Worm (Caenorhabditis elegans): ENCODE measurements around the gene F22B5.10.

The F22B5.10 gene

ce11 chrII:8444007-8444406 is 23.0 kb upstream of the F22B5.10 start, which contains the start of gene evl-20:
TSS of gene evl-20 (plus strand) at chrII:8444307.
- TF ChIP-seq nhr-10 (tag; optimal IDR thresholded peaks at IDR 0.05) (no peak), nhr-237 (tag; optimal IDR thresholded peaks at IDR 0.05) (no peak), ztf-1 (GFP tag; conservative IDR thresholded peaks at IDR 0.05) (no peak), aly-2 (tag; optimal IDR thresholded peaks at IDR 0.05) (no peak), unc-55 (GFP tag; optimal IDR thresholded peaks at IDR 0.05) (no peak), nhr-23 (tag; optimal IDR thresholded peaks at IDR 0.05) (no peak), lin-39 (tag; optimal IDR thresholded peaks at IDR 0.05) (no peak), mdl-1 (tag; optimal IDR thresholded peaks at IDR 0.05) (no peak), unc-62 (GFP tag; optimal IDR thresholded peaks at IDR 0.05) (no peak), peb-1 (tag; optimal IDR thresholded peaks at IDR 0.05) (no peak), nhr-6 (tag; optimal IDR thresholded peaks at IDR 0.05) (no peak)

ce11 chrII:8446731-8447130 is 20.2 kb upstream of the F22B5.10 start, which contains the start of gene cut-3:
TSS of gene cut-3 (minus strand) at chrII:8446831.
- no peak for TF ChIP-seq nhr-12 (tag; optimal IDR thresholded peaks at IDR 0.05)
- TF ChIP-seq ztf-11 (tag; optimal IDR thresholded peaks at IDR 0.05), result no peak
- TF ChIP-seq gmeb-1 (tag; optimal IDR thresholded peaks at IDR 0.05), result no peak
- no peak for TF ChIP-seq nhr-77 (tag; optimal IDR thresholded peaks at IDR 0.05)
- no peak for TF ChIP-seq alr-1 (tag; optimal IDR thresholded peaks at IDR 0.05)
- no peak for TF ChIP-seq peb-1 (tag; optimal IDR thresholded peaks at IDR 0.05)
- TF ChIP-seq unc-39 (tag; optimal IDR thresholded peaks at IDR 0.05), result no peak
- no peak for TF ChIP-seq sma-9 (GFP tag; optimal IDR thresholded peaks at IDR 0.05)
- TF ChIP-seq sma-9 (tag; optimal IDR thresholded peaks at IDR 0.05), result no peak
- TF ChIP-seq sma-3 (GFP tag; optimal IDR thresholded peaks at IDR 0.05), result no peak

- peak; percentile 27 for TF ChIP-seq fos-1 (tag; optimal IDR thresholded peaks at IDR 0.05)
- no peak for TF ChIP-seq nhr-25 (tag; optimal IDR thresholded peaks at IDR 0.05)
- TF ChIP-seq mdl-1 (tag; optimal IDR thresholded peaks at IDR 0.05), result no peak
Observed at ce11 chrII:8449660-8450118, 17.3 kb upstream of the F22B5.10 start, which contains the start of gene F22B5.4. TSS of gene F22B5.4 (plus strand) at chrII:8449710.

ce11 chrII:8450750-8451149 is 16.2 kb upstream of the F22B5.10 start:
- TF ChIP-seq nhr-129 (tag; optimal IDR thresholded peaks at IDR 0.05) (peak; percentile 67), sma-9 (GFP tag; optimal IDR thresholded peaks at IDR 0.05) (peak; percentile 21), sma-9 (tag; optimal IDR thresholded peaks at IDR 0.05) (no peak), nhr-237 (tag; optimal IDR thresholded peaks at IDR 0.05) (no peak), C34F6.9 (tag; optimal IDR thresholded peaks at IDR 0.05) (peak; percentile 19), unc-55 (GFP tag; optimal IDR thresholded peaks at IDR 0.05) (no peak)

ce11 chrII:8451425-8451824 is 15.5 kb upstream of the F22B5.10 start:
- no peak for TF ChIP-seq nhr-77 (tag; optimal IDR thresholded peaks at IDR 0.05)
- peak; percentile 18 for TF ChIP-seq nhr-129 (tag; optimal IDR thresholded peaks at IDR 0.05)
- TF ChIP-seq C34F6.9 (tag; optimal IDR thresholded peaks at IDR 0.05), result peak; percentile 23
- peak; percentile 6 for TF ChIP-seq zag-1 (tag; optimal IDR thresholded peaks at IDR 0.05)

ce11 chrII:8454513-8454912 is 12.5 kb upstream of the F22B5.10 start, which contains the start of gene F22B5.5:
TSS of gene F22B5.5 (minus strand) at chrII:8454613.
- TF ChIP-seq sma-9 (GFP tag; optimal IDR thresholded peaks at IDR 0.05) (no peak), sma-9 (tag; optimal IDR thresholded peaks at IDR 0.05) (no peak), nhr-6 (tag; optimal IDR thresholded peaks at IDR 0.05) (no peak), unc-55 (GFP tag; optimal IDR thresholded peaks at IDR 0.05) (no peak), nhr-10 (tag; optimal IDR thresholded peaks at IDR 0.05) (no peak)

- TF ChIP-seq ztf-4 (tag; optimal IDR thresholded peaks at IDR 0.05) (no peak), aly-2 (tag; optimal IDR thresholded peaks at IDR 0.05) (no peak), elt-1 (tag; optimal IDR thresholded peaks at IDR 0.05) (no peak), nhr-10 (tag; optimal IDR thresholded peaks at IDR 0.05) (no peak), C34F6.9 (tag; optimal IDR thresholded peaks at IDR 0.05) (no peak), lin-39 (tag; optimal IDR thresholded peaks at IDR 0.05) (no peak), sma-9 (GFP tag; optimal IDR thresholded peaks at IDR 0.05) (no peak), sma-9 (tag; optimal IDR thresholded peaks at IDR 0.05) (no peak)
Observed at ce11 chrII:8456094-8456493, 10.9 kb upstream of the F22B5.10 start, which contains the start of gene F22B5.6. TSS of gene F22B5.6 (minus strand) at chrII:8456194.

All from whole organism, L2 larva.